Worm (Caenorhabditis elegans) whole organism, young adult: ENCODE results near the gene Y43C5A.2.

Experiments
- B0035.1 ChIP-seq: sonication (generic microtip); optimal IDR thresholded peaks from 2 replicates; lab custom pipeline; 2016; ENCODE audit warnings: missing genetic modification characterization, mild to moderate bottlenecking, missing compliant biosample characterization, missing genotype, missing genetic modification reagents
- B0336.3 ChIP-seq: fragments of 200-800 bp; sonication (Bioruptor generic); IDR thresholded peaks from 2 replicates; pipeline ENCODE4 v1.3.6; 2022; ENCODE audit warnings: missing genetic modification characterization, missing compliant biosample characterization
- ama-1 ChIP-seq, 3 experiments: fragments of 150-350 bp in 1 of 3; sonication (generic microtip) in 2 of 3; optimal IDR thresholded peaks; 2 replicates each; lab custom pipeline; 2014 to 2018; ENCODE audit warnings: missing biosample characterization in 2 of 3, missing genetic modification characterization in 2 of 3, missing genetic modification reagents in 2 of 3
- nhr-90 ChIP-seq: sonication (generic microtip); optimal IDR thresholded peaks from 2 replicates; lab custom pipeline; 2016; ENCODE audit warnings: missing genotype, mild to moderate bottlenecking, missing genetic modification characterization, missing compliant biosample characterization
- sea-2 ChIP-seq: fragments of 200-800 bp; sonication (Bioruptor generic); IDR thresholded peaks from 2 replicates; pipeline ENCODE4 v1.3.6; 2022; ENCODE audit warnings: missing genetic modification characterization, missing compliant biosample characterization
- unc-62 ChIP-seq: fragments of 150-350 bp; optimal IDR thresholded peaks from 2 replicates; lab custom pipeline; 2014; ENCODE audit warnings: missing biosample characterization, missing genetic modification reagents, missing genetic modification characterization

DNA sequence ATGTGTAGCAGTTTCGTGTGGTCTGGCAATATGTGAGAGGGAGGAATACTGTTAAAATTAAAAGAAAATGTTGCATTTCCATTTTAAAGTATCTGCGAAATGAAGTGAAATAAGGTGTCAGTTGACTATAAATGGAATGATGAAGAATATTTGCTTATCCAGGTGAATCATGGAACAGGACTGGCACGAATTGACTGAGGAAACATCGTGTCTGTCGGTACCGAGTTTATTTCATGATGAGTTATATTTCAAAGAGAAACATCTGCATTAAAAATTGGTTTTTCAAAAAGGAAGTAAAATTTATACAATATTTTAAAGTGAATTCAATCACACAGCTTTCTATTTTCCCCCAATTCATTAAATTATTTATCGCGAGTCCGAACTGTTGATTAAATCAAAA is 42.1 kb upstream of the Y43C5A.2 start, which contains the start of gene F01G10.6:
- TF ChIP-seq sea-2 (GFP tag; lab: Robert Waterston, UW) = no peak
- TF ChIP-seq B0035.1 (tag; lab: Kevin White, UChicago) = no peak
- no peak for TF ChIP-seq nhr-90 (tag; lab: Kevin White, UChicago)
- TF ChIP-seq unc-62 (GFP tag; lab: Kevin White, UChicago) = no peak
- TF ChIP-seq ama-1 (optimal IDR thresholded peaks at IDR 0.05; lab: Kevin White, UChicago) = no peak
- no peak for TF ChIP-seq ama-1 (GFP tag; optimal IDR thresholded peaks at IDR 0.05; lab: Kevin White, UChicago)
- TF ChIP-seq B0336.3 (GFP tag; lab: Robert Waterston, UW) = no peak
